Fruit fly (Drosophila melanogaster) whole organism, embryonic: ENCODE data around the gene CG15891.

Source experiments
- Adf1 ChIP-seq: fragments of 200-800 bp; sonication (Bioruptor generic); IDR thresholded peaks from 2 replicates; pipeline ENCODE4 v1.3.6; 2022; ENCODE audit warnings: missing biosample characterization, missing genetic modification characterization
- BEAF-32 ChIP-seq: fragments of 200-800 bp; sonication (Bioruptor generic); optimal IDR thresholded peaks from 3 replicates; lab custom pipeline; 2017; ENCODE audit warnings: missing biosample characterization, missing genetic modification characterization, mild to moderate bottlenecking, moderate library complexity, missing genetic modification reagents
- Bgb ChIP-seq: fragments of 200-800 bp; sonication (Bioruptor generic); IDR thresholded peaks from 2 replicates; pipeline ENCODE4 v1.3.6; 2022; ENCODE audit warnings: missing biosample characterization, missing genetic modification characterization; ENCODE audit not compliant: partially characterized antibody
- BtbVII ChIP-seq: fragments of 200-800 bp; sonication (Bioruptor generic); optimal IDR thresholded peaks from 3 replicates; lab custom pipeline; 2017; ENCODE audit warnings: missing biosample characterization, mild to moderate bottlenecking, missing genetic modification characterization
- CG10543 ChIP-seq: fragments of 200-800 bp; sonication (Bioruptor generic); optimal IDR thresholded peaks from 3 replicates; lab custom pipeline; 2017; ENCODE audit warnings: missing biosample characterization, mild to moderate bottlenecking, missing genetic modification characterization, moderate library complexity
- CG10959 ChIP-seq: fragments of 200-800 bp; sonication (Bioruptor generic); IDR thresholded peaks from 2 replicates; pipeline ENCODE4 v1.3.6; 2022; ENCODE audit warnings: missing biosample characterization, missing genetic modification characterization
- CG11456 ChIP-seq: fragments of 200-800 bp; sonication (Bioruptor generic); IDR thresholded peaks from 3 replicates; pipeline ENCODE4 v1.3.6; 2022; ENCODE audit warnings: missing biosample characterization, missing genetic modification characterization
- CG11696 ChIP-seq: fragments of 200-800 bp; sonication (Bioruptor generic); IDR thresholded peaks from 2 replicates; pipeline ENCODE4 v1.3.6; 2022; ENCODE audit warnings: missing biosample characterization, missing genetic modification characterization
- CG13624 ChIP-seq: fragments of 200-800 bp; sonication (Bioruptor generic); optimal IDR thresholded peaks from 2 replicates; lab custom pipeline; 2016; ENCODE audit warnings: missing biosample characterization, missing genetic modification characterization
- CG14050 ChIP-seq: fragments of 200-800 bp; sonication (Bioruptor generic); IDR thresholded peaks from 3 replicates; pipeline ENCODE4 v1.3.6; 2022; ENCODE audit warnings: missing biosample characterization, missing genetic modification characterization
- CG16815 ChIP-seq: fragments of 200-800 bp; sonication (Bioruptor generic); optimal IDR thresholded peaks from 3 replicates; lab custom pipeline; 2017; ENCODE audit warnings: missing biosample characterization, mild to moderate bottlenecking, missing genetic modification characterization
- CG17361 ChIP-seq: fragments of 200-800 bp; sonication (Bioruptor generic); IDR thresholded peaks from 3 replicates; pipeline ENCODE4 v1.3.6; 2022; ENCODE audit warnings: missing biosample characterization, missing genetic modification characterization
- CG17568 ChIP-seq: fragments of 200-800 bp; sonication (Bioruptor generic); optimal IDR thresholded peaks from 2 replicates; lab custom pipeline; 2018; ENCODE audit warnings: missing biosample characterization, mild to moderate bottlenecking, missing genetic modification characterization, moderate library complexity
- CG17802 ChIP-seq: fragments of 200-800 bp; sonication (Bioruptor generic); optimal IDR thresholded peaks from 2 replicates; lab custom pipeline; 2018; ENCODE audit warnings: missing biosample characterization, mild to moderate bottlenecking, missing genetic modification characterization, moderate library complexity
- CG17829 ChIP-seq: fragments of 200-800 bp; optimal IDR thresholded peaks from 2 replicates; lab custom pipeline; 2019; ENCODE audit warnings: missing biosample characterization, mild to moderate bottlenecking, missing genetic modification characterization, moderate library complexity
- CG30431 ChIP-seq: fragments of 200-800 bp; sonication (Bioruptor generic); optimal IDR thresholded peaks from 2 replicates; lab custom pipeline; 2017; ENCODE audit warnings: missing biosample characterization, missing genetic modification characterization
- CG4328 ChIP-seq: fragments of 200-800 bp; sonication (Bioruptor generic); optimal IDR thresholded peaks from 3 replicates; lab custom pipeline; 2017; ENCODE audit warnings: missing biosample characterization, missing genetic modification reagents, missing genetic modification characterization
- CG6654 ChIP-seq: fragments of 200-800 bp; sonication (Bioruptor generic); optimal IDR thresholded peaks from 2 replicates; lab custom pipeline; 2017; ENCODE audit warnings: missing biosample characterization, mild to moderate bottlenecking, missing genetic modification characterization
- CG6689 ChIP-seq: fragments of 200-800 bp; sonication (Bioruptor generic); IDR thresholded peaks from 2 replicates; pipeline ENCODE4 v1.3.6; 2022; ENCODE audit warnings: missing biosample characterization, missing genetic modification characterization
- CG6765 ChIP-seq: fragments of 200-800 bp; sonication (Bioruptor generic); optimal IDR thresholded peaks from 3 replicates; lab custom pipeline; 2017; ENCODE audit warnings: missing biosample characterization, mild to moderate bottlenecking, missing genetic modification characterization
- CG7556 ChIP-seq: fragments of 200-800 bp; sonication (Bioruptor generic); optimal IDR thresholded peaks from 2 replicates; lab custom pipeline; 2017; ENCODE audit warnings: missing biosample characterization, mild to moderate bottlenecking, missing genetic modification characterization
- CG7745 ChIP-seq: fragments of 200-800 bp; sonication (Bioruptor generic); optimal IDR thresholded peaks from 2 replicates; lab custom pipeline; 2018; ENCODE audit warnings: missing biosample characterization, mild to moderate bottlenecking, missing genetic modification characterization, moderate library complexity
- CG9727 ChIP-seq: fragments of 200-800 bp; sonication (Bioruptor generic); optimal IDR thresholded peaks from 3 replicates; lab custom pipeline; 2017; ENCODE audit warnings: missing biosample characterization, mild to moderate bottlenecking, missing genetic modification characterization
- H15 ChIP-seq: fragments of 200-800 bp; sonication (Bioruptor generic); IDR thresholded peaks from 3 replicates; pipeline ENCODE4 v1.3.6; 2022; ENCODE audit warnings: missing biosample characterization, missing genetic modification characterization
- H2.0 ChIP-seq: fragments of 200-800 bp; sonication (Bioruptor generic); IDR thresholded peaks from 2 replicates; pipeline ENCODE4 v1.3.6; 2022; ENCODE audit warnings: missing biosample characterization, missing genetic modification characterization
- Hand ChIP-seq: fragments of 200-800 bp; sonication (Bioruptor generic); optimal IDR thresholded peaks from 2 replicates; lab custom pipeline; 2017; ENCODE audit warnings: mild to moderate bottlenecking, missing biosample characterization, missing genetic modification reagents, missing genetic modification characterization
- Mes4 ChIP-seq: fragments of 200-800 bp; sonication (Bioruptor generic); optimal IDR thresholded peaks from 2 replicates; lab custom pipeline; 2016; ENCODE audit warnings: missing biosample characterization, missing genetic modification characterization
- Poxn ChIP-seq: fragments of 200-800 bp; sonication (Bioruptor generic); IDR thresholded peaks from 2 replicates; pipeline ENCODE4 v1.3.6; 2022; ENCODE audit warnings: missing biosample characterization, missing genetic modification characterization
- Rx ChIP-seq: fragments of 200-800 bp; sonication (Bioruptor generic); IDR thresholded peaks from 2 replicates; pipeline ENCODE4 v1.3.6; 2022; ENCODE audit warnings: missing biosample characterization, missing genetic modification characterization
- Spps ChIP-seq: fragments of 200-800 bp; sonication (Bioruptor generic); optimal IDR thresholded peaks from 2 replicates; lab custom pipeline; 2018; ENCODE audit warnings: missing biosample characterization, mild to moderate bottlenecking, missing genetic modification characterization
- Sry-δ ChIP-seq: fragments of 200-800 bp; sonication (Bioruptor generic); optimal IDR thresholded peaks from 2 replicates; lab custom pipeline; 2016; ENCODE audit warnings: missing biosample characterization, missing genetic modification characterization
- chm ChIP-seq: fragments of 200-800 bp; sonication (Bioruptor generic); IDR thresholded peaks from 2 replicates; pipeline ENCODE4 v1.3.6; 2022; ENCODE audit warnings: missing biosample characterization, missing genetic modification characterization
- chn ChIP-seq: fragments of 200-800 bp; sonication (Bioruptor generic); optimal IDR thresholded peaks from 2 replicates; lab custom pipeline; 2016; ENCODE audit warnings: missing biosample characterization, missing genetic modification characterization
- esg ChIP-seq: fragments of 200-800 bp; sonication (Bioruptor generic); conservative IDR thresholded peaks from 2 replicates; pipeline ENCODE4 v1.3.6; 2022; ENCODE audit warnings: missing biosample characterization, missing genetic modification characterization
- fd64A ChIP-seq: fragments of 200-800 bp; sonication (Bioruptor generic); optimal IDR thresholded peaks from 3 replicates; lab custom pipeline; 2018; ENCODE audit warnings: missing biosample characterization, mild to moderate bottlenecking, missing genetic modification characterization
- gcm ChIP-seq: fragments of 200-800 bp; sonication (Bioruptor generic); optimal IDR thresholded peaks from 2 replicates; lab custom pipeline; 2019; ENCODE audit warnings: missing biosample characterization, mild to moderate bottlenecking, missing genetic modification characterization, moderate library complexity
- gem ChIP-seq: fragments of 200-800 bp; sonication (Bioruptor generic); optimal IDR thresholded peaks from 2 replicates; lab custom pipeline; 2019; ENCODE audit warnings: missing biosample characterization, mild to moderate bottlenecking, missing genetic modification characterization, moderate library complexity
- hb ChIP-seq: fragments of 200-800 bp; sonication (Bioruptor generic); IDR thresholded peaks from 3 replicates; pipeline ENCODE4 v1.3.6; 2022; ENCODE audit warnings: missing biosample characterization, missing genetic modification characterization; ENCODE audit not compliant: partially characterized antibody
- hth ChIP-seq: fragments of >200 bp; optimal IDR thresholded peaks from 2 replicates; lab custom pipeline; 2017; ENCODE audit warnings: inconsistent platforms
- kah ChIP-seq: fragments of 200-800 bp; sonication (Bioruptor generic); optimal IDR thresholded peaks from 2 replicates; lab custom pipeline; 2018; ENCODE audit warnings: missing biosample characterization, mild to moderate bottlenecking, missing genetic modification characterization
- lbe ChIP-seq: fragments of 200-800 bp; sonication (Bioruptor generic); optimal IDR thresholded peaks from 2 replicates; lab custom pipeline; 2016; ENCODE audit warnings: missing biosample characterization, mild to moderate bottlenecking, missing genetic modification characterization
- lilli ChIP-seq: fragments of 200-800 bp; sonication (Bioruptor generic); optimal IDR thresholded peaks from 3 replicates; lab custom pipeline; 2016; ENCODE audit warnings: missing biosample characterization, missing genetic modification characterization
- lola ChIP-seq, 3 experiments: fragments of >200 bp in 2 of 3; fragments of 200-800 bp in 1 of 3; sonication (Bioruptor generic) in 1 of 3; optimal IDR thresholded peaks; 2 replicates each; lab custom pipeline; 2017 to 2019; ENCODE audit warnings: missing biosample characterization in 3 of 3, missing genetic modification characterization in 3 of 3, mild to moderate bottlenecking in 1 of 3, moderate library complexity in 1 of 3
- nom ChIP-seq: fragments of 200-800 bp; sonication (Bioruptor generic); optimal IDR thresholded peaks from 2 replicates; lab custom pipeline; 2017; ENCODE audit warnings: missing biosample characterization, missing genetic modification characterization, mild to moderate bottlenecking, moderate library complexity, missing genetic modification reagents
- odd ChIP-seq: fragments of 200-800 bp; sonication (Bioruptor generic); optimal IDR thresholded peaks from 2 replicates; lab custom pipeline; 2017; ENCODE audit warnings: missing biosample characterization, mild to moderate bottlenecking, missing genetic modification characterization
- pan ChIP-seq, 4 experiments: fragments of >200 bp in 3 of 4; fragments of 200-800 bp in 1 of 4; sonication (Bioruptor generic) in 1 of 4; optimal IDR thresholded peaks in 3 of 4; IDR thresholded peaks in 1 of 4; 2 replicates each; pipeline versions ENCODE4 v1.3.6 to Lab custom; 2017 to 2022; ENCODE audit warnings: missing biosample characterization in 2 of 4, missing genetic modification characterization in 2 of 4, mixed read lengths in 1 of 4
- prd ChIP-seq, 3 experiments: fragments of >200 bp in 2 of 3; fragments of 200-800 bp in 1 of 3; sonication (Bioruptor generic) in 1 of 3; optimal IDR thresholded peaks in 2 of 3; IDR thresholded peaks in 1 of 3; 2 replicates in 2 of 3; 3 replicates in 1 of 3; pipeline versions ENCODE4 v1.3.6 to Lab custom; 2017 to 2022; ENCODE audit warnings: missing biosample characterization in 1 of 3, missing genetic modification characterization in 1 of 3
- psq ChIP-seq: fragments of 200-800 bp; sonication (Bioruptor generic); optimal IDR thresholded peaks from 2 replicates; lab custom pipeline; 2017; ENCODE audit warnings: missing biosample characterization, missing genetic modification characterization
- sqz ChIP-seq: fragments of 200-800 bp; sonication (Bioruptor generic); optimal IDR thresholded peaks from 3 replicates; lab custom pipeline; 2018; ENCODE audit warnings: missing biosample characterization, mild to moderate bottlenecking, missing genetic modification characterization

Gene CG15891

DNA sequence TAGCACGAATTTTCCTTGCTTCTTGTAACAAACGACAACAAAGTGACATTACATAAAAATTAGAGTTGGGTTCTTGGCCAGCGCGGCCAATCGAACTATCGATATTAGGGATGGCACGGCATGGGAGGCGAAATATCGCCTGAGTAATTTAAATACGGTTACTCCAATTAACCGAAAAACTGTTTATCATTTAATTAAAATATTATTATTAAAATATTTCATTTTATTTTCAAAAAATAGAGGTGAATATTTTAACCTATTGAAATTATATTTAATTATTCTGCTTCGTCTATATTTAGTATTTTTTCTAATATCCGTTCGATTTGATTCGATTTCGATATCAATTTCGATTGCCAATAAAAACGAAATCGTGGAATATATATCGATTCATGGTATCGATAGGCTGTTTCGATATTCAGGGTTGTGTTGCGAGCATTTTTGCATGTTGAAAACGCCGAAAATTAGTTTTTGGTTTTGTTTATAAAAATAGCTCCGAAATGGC, 39.7 kb downstream of the CG15891 start, which contains the start of the genes Rbcn-3A and Spx (continued):
- no peak for TF ChIP-seq CG13624 (GFP tag; lab: Kevin White, UChicago)
- peak; percentile 81 for TF ChIP-seq Sry-δ (GFP tag; lab: Kevin White, UChicago)
- peak; percentile 62; the same call in 2 of the 3 replicates for TF ChIP-seq CG17361 (GFP tag; lab: Robert Waterston, UW)
- no peak for TF ChIP-seq Poxn (GFP tag; lab: Robert Waterston, UW)
- TF ChIP-seq fd64A (GFP tag; lab: Kevin White, UChicago) = no peak
- TF ChIP-seq H15 (GFP tag; lab: Robert Waterston, UW) = no peak
- TF ChIP-seq odd (GFP tag; lab: Kevin White, UChicago) = no peak
- TF ChIP-seq lbe = peak; percentile 24
- TF ChIP-seq esg = no peak
- TF ChIP-seq Spps (tag; lab: Kevin White, UChicago) = no peak
- TF ChIP-seq CG30431 (GFP tag; lab: Kevin White, UChicago) = no peak
- TF ChIP-seq CG17829 = no peak
- no peak for TF ChIP-seq BtbVII
- TF ChIP-seq CG4328 (GFP tag; lab: Kevin White, UChicago) = no peak
- no peak for TF ChIP-seq prd (optimal IDR thresholded peaks at IDR 0.05; lab: Kevin White, UChicago)
- TF ChIP-seq prd (GFP tag; IDR thresholded peaks at IDR 0.05; lab: Robert Waterston, UW) = peak; percentile 41; the same call in 1 of the 3 replicates
- TF ChIP-seq sqz (GFP tag; lab: Kevin White, UChicago) = no peak
- TF ChIP-seq psq (GFP tag; lab: Kevin White, UChicago) = no peak
- TF ChIP-seq CG7556 (GFP tag; lab: Kevin White, UChicago) = peak; percentile 1
- peak; percentile 16 for TF ChIP-seq CG10543
- TF ChIP-seq CG14050 (GFP tag; lab: Robert Waterston, UW) = no peak
- no peak for TF ChIP-seq CG6654
- peak; percentile 87 for TF ChIP-seq BEAF-32 (GFP tag; lab: Kevin White, UChicago)
- TF ChIP-seq Adf1 (GFP tag; lab: Robert Waterston, UW) = no peak
- no peak for TF ChIP-seq CG17568 (GFP tag; lab: Kevin White, UChicago)
- TF ChIP-seq CG9727 (GFP tag; lab: Kevin White, UChicago) = peak; percentile 32
- TF ChIP-seq CG6765 = no peak
- peak; percentile 32 for TF ChIP-seq lilli (GFP tag; lab: Kevin White, UChicago)
- no peak for TF ChIP-seq hth (lab: Kevin White, UChicago)
- TF ChIP-seq CG6689 (GFP tag; lab: Robert Waterston, UW) = no peak
- no peak for TF ChIP-seq CG17802 (tag; lab: Kevin White, UChicago)
- TF ChIP-seq Rx (GFP tag; lab: Robert Waterston, UW) = no peak
- no peak for TF ChIP-seq nom (GFP tag; lab: Kevin White, UChicago)
- peak; percentile 61 for TF ChIP-seq gem (tag; lab: Kevin White, UChicago)
- TF ChIP-seq lola (GFP tag; optimal IDR thresholded peaks at IDR 0.05; lab: Kevin White, UChicago) = peak in 1 of 3 experiments; percentile 32
- TF ChIP-seq Mes4 (GFP tag; lab: Kevin White, UChicago) = no peak
- no peak for TF ChIP-seq chn
- no peak for TF ChIP-seq pan (optimal IDR thresholded peaks at IDR 0.05; lab: Kevin White, UChicago)
- TF ChIP-seq pan (GFP tag; optimal IDR thresholded peaks at IDR 0.05 in 1 of 2, IDR thresholded peaks at IDR 0.05 in 1 of 2) = peak in 1 of 2 experiments; percentile 7
- TF ChIP-seq CG11696 (GFP tag; lab: Robert Waterston, UW) = no peak
- 0 out of 3 replicates have a peak, but pooled peaks have one; percentile 48 for TF ChIP-seq CG11456 (GFP tag; lab: Robert Waterston, UW)
- TF ChIP-seq hb (GFP tag; lab: Robert Waterston, UW) = peak; percentile 85; the same call in 1 of the 3 replicates
- no peak for TF ChIP-seq CG7745
- peak; percentile 80 for TF ChIP-seq Bgb
- no peak for TF ChIP-seq Hand (GFP tag; lab: Kevin White, UChicago)
- TF ChIP-seq CG16815 (GFP tag; lab: Kevin White, UChicago) = no peak
- TF ChIP-seq chm (GFP tag; lab: Robert Waterston, UW) = no peak
- no peak for TF ChIP-seq CG10959 (GFP tag; lab: Robert Waterston, UW)
- TF ChIP-seq kah (GFP tag; lab: Kevin White, UChicago) = no peak
- peak; percentile 21 for TF ChIP-seq gcm (GFP tag; lab: Kevin White, UChicago)
- no peak; the same call in 1 of the 2 replicates for TF ChIP-seq H2.0
